Worm (Caenorhabditis elegans) whole organism, L3 larva: ENCODE data around the gene cyp-13B2.

ENCODE experiments used
- R02D3.7 ChIP-seq: fragments of 150-350 bp; optimal IDR thresholded peaks from 2 replicates; lab custom pipeline; 2014; ENCODE audit warnings: missing biosample characterization, missing genetic modification characterization
- ZK546.5 ChIP-seq: sonication (generic microtip); optimal IDR thresholded peaks from 2 replicates; lab custom pipeline; 2017; ENCODE audit warnings: missing biosample characterization, missing genetic modification characterization
- aly-2 ChIP-seq: fragments of 150-350 bp; optimal IDR thresholded peaks from 2 replicates; lab custom pipeline; 2014; ENCODE audit warnings: missing biosample characterization, missing genetic modification characterization
- ama-1 ChIP-seq: fragments of 150-350 bp; optimal IDR thresholded peaks from 2 replicates; lab custom pipeline; 2018
- ceh-28 ChIP-seq: fragments of 150-350 bp; optimal IDR thresholded peaks from 2 replicates; lab custom pipeline; 2014; ENCODE audit warnings: missing biosample characterization, missing genetic modification reagents, missing genetic modification characterization
- ceh-9 ChIP-seq: sonication (generic microtip); optimal IDR thresholded peaks from 2 replicates; lab custom pipeline; 2018; ENCODE audit warnings: missing biosample characterization, missing genetic modification characterization
- daf-12 ChIP-seq: fragments of 150-350 bp; optimal IDR thresholded peaks from 2 replicates; lab custom pipeline; 2014; ENCODE audit warnings: missing biosample characterization, missing genetic modification reagents, missing genetic modification characterization
- egl-5 ChIP-seq: fragments of 150-350 bp; optimal IDR thresholded peaks from 2 replicates; lab custom pipeline; 2017; ENCODE audit warnings: missing biosample characterization, missing genetic modification reagents, missing genetic modification characterization, inconsistent platforms
- elt-1 ChIP-seq: fragments of 150-350 bp; optimal IDR thresholded peaks from 2 replicates; lab custom pipeline; 2014; ENCODE audit warnings: missing biosample characterization, missing genetic modification characterization
- elt-2 ChIP-seq: sonication (generic microtip); optimal IDR thresholded peaks from 2 replicates; lab custom pipeline; 2016; ENCODE audit warnings: missing genetic modification reagents, mild to moderate bottlenecking, missing genetic modification characterization, missing compliant biosample characterization
- elt-3 ChIP-seq, 3 experiments: fragments of 150-350 bp in 1 of 3; sonication (generic microtip) in 2 of 3; optimal IDR thresholded peaks; 2 replicates in 2 of 3; 4 replicates in 1 of 3; lab custom pipeline; 2014 to 2017; ENCODE audit warnings: missing biosample characterization in 3 of 3, missing genetic modification characterization in 3 of 3
- lin-39 ChIP-seq: fragments of 150-350 bp; optimal IDR thresholded peaks from 2 replicates; lab custom pipeline; 2018; ENCODE audit warnings: missing biosample characterization, missing genetic modification reagents, missing genetic modification characterization
- lsy-12 ChIP-seq: sonication (generic microtip); optimal IDR thresholded peaks from 2 replicates; lab custom pipeline; 2016; ENCODE audit warnings: mild to moderate bottlenecking, missing genetic modification characterization, missing compliant biosample characterization
- mdl-1 ChIP-seq: fragments of 150-350 bp; optimal IDR thresholded peaks from 2 replicates; lab custom pipeline; 2014; ENCODE audit warnings: missing biosample characterization, missing genetic modification characterization
- mml-1 ChIP-seq: fragments of 150-350 bp; sonication (generic microtip); optimal IDR thresholded peaks from 3 replicates; lab custom pipeline; 2014; ENCODE audit warnings: missing biosample characterization, missing genetic modification characterization
- nfya-1 ChIP-seq: sonication (generic microtip); optimal IDR thresholded peaks from 2 replicates; lab custom pipeline; 2017; ENCODE audit warnings: missing genetic modification characterization, mild to moderate bottlenecking, missing compliant biosample characterization, antibody characterized with exemption, moderate library complexity; ENCODE audit not compliant: insufficient read depth
- nhr-11 ChIP-seq: fragments of 150-350 bp; optimal IDR thresholded peaks from 2 replicates; lab custom pipeline; 2014; ENCODE audit warnings: missing biosample characterization, missing genetic modification characterization
- nhr-12 ChIP-seq: fragments of 150-350 bp; optimal IDR thresholded peaks from 2 replicates; lab custom pipeline; 2014; ENCODE audit warnings: missing biosample characterization, missing genetic modification characterization
- nhr-23 ChIP-seq: fragments of 150-350 bp; optimal IDR thresholded peaks from 2 replicates; lab custom pipeline; 2014; ENCODE audit warnings: missing biosample characterization, missing genetic modification reagents, missing genetic modification characterization
- nhr-237 ChIP-seq: fragments of 150-350 bp; optimal IDR thresholded peaks from 2 replicates; lab custom pipeline; 2014; ENCODE audit warnings: missing biosample characterization, missing genetic modification characterization
- nhr-28 ChIP-seq: fragments of 150-350 bp; optimal IDR thresholded peaks from 2 replicates; lab custom pipeline; 2014; ENCODE audit warnings: missing biosample characterization, missing genetic modification characterization
- nhr-43 ChIP-seq: sonication (generic microtip); optimal IDR thresholded peaks from 2 replicates; lab custom pipeline; 2016; ENCODE audit warnings: mild to moderate bottlenecking, missing genetic modification characterization, missing compliant biosample characterization; ENCODE audit not compliant: poor library complexity, severe bottlenecking
- nhr-67 ChIP-seq: fragments of 150-350 bp; optimal IDR thresholded peaks from 2 replicates; lab custom pipeline; 2014; ENCODE audit warnings: missing biosample characterization, missing genetic modification characterization
- nhr-76 ChIP-seq: fragments of 150-350 bp; sonication (generic microtip); optimal IDR thresholded peaks from 5 replicates; lab custom pipeline; 2014; ENCODE audit warnings: missing biosample characterization, missing genetic modification characterization
- pha-4 ChIP-seq: fragments of 150-350 bp; optimal IDR thresholded peaks from 2 replicates; lab custom pipeline; 2014; ENCODE audit warnings: missing biosample characterization, missing genetic modification reagents, missing genetic modification characterization
- sea-2 ChIP-seq: fragments of 150-350 bp; sonication (generic microtip); optimal IDR thresholded peaks from 4 replicates; lab custom pipeline; 2014; ENCODE audit warnings: missing biosample characterization, missing genetic modification reagents, missing genetic modification characterization
- tbx-2 ChIP-seq: sonication (generic microtip); optimal IDR thresholded peaks from 2 replicates; lab custom pipeline; 2016; ENCODE audit warnings: mild to moderate bottlenecking, missing genetic modification characterization, missing compliant biosample characterization
- unc-62 ChIP-seq: fragments of 150-350 bp; sonication (generic microtip); optimal IDR thresholded peaks from 4 replicates; lab custom pipeline; 2014; ENCODE audit warnings: missing biosample characterization, missing genetic modification reagents, missing genetic modification characterization
- zag-1 ChIP-seq: fragments of 150-350 bp; optimal IDR thresholded peaks from 2 replicates; lab custom pipeline; 2014; ENCODE audit warnings: missing biosample characterization, missing genetic modification characterization
- ztf-11 ChIP-seq: fragments of 150-350 bp; optimal IDR thresholded peaks from 2 replicates; lab custom pipeline; 2014; ENCODE audit warnings: missing biosample characterization, missing genetic modification characterization
- ztf-4 ChIP-seq: fragments of 150-350 bp; optimal IDR thresholded peaks from 2 replicates; lab custom pipeline; 2014; ENCODE audit warnings: missing biosample characterization, missing genetic modification characterization

Gene cyp-13B2

DNA sequence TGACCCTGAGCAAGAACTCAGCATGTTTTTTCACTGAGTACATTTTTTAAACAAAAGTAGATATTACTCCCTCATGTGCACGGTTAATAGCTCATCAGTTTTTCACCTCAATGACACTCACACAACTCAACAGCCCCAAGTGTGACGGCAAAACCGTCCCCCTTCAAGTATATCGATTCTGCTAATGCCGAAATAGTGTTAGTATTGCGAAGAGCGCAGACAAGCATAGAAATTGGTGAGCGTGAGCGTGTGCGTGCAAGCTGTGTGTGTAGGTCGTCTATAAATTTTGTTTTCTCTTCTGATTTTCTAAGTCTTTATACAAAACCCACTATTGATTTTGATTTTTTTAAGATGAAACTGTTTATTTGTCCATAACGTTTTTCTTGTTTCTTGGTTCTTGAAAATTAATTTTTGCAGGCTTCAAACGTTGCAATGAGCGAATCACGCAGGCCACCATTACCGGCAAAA lies 13.0 kb downstream of the cyp-13B2 start, which contains the start of gene K04C1.2 (continued):
- TF ChIP-seq ceh-9 (tag; lab: Kevin White, UChicago) (no peak), zag-1 (tag; lab: Kevin White, UChicago) (no peak), lin-39 (tag; lab: Kevin White, UChicago) (peak; percentile 42), pha-4 (peak; percentile 75), nhr-43 (no peak), nhr-67 (no peak), egl-5 (tag; lab: Kevin White, UChicago) (no peak), nfya-1 (tag; lab: Kevin White, UChicago) (peak; percentile 50), nhr-12 (tag; lab: Kevin White, UChicago) (no peak), ama-1 (lab: Kevin White, UChicago) (no peak), elt-1 (tag; lab: Kevin White, UChicago) (no peak), nhr-28 (tag; lab: Kevin White, UChicago) (no peak), elt-2 (tag; lab: Kevin White, UChicago) (peak; percentile 58), tbx-2 (tag; lab: Kevin White, UChicago) (no peak)

ce11 chrX:14240205-14240604 lies 14.8 kb downstream of the cyp-13B2 start:
- TF ChIP-seq nhr-237 (tag; lab: Kevin White, UChicago), result no peak
- no peak for TF ChIP-seq daf-12
- TF ChIP-seq lin-39 (tag; lab: Kevin White, UChicago), result no peak

ce11 chrX:14241531-14241930 lies 16.2 kb downstream of the cyp-13B2 start:
- TF ChIP-seq nhr-12 (tag; lab: Kevin White, UChicago) (no peak), tbx-2 (tag; lab: Kevin White, UChicago) (no peak), nhr-67 (no peak), mdl-1 (tag; lab: Kevin White, UChicago) (no peak), egl-5 (tag; lab: Kevin White, UChicago) (no peak), elt-1 (tag; lab: Kevin White, UChicago) (no peak), ztf-11 (no peak), sea-2 (GFP tag; lab: Kevin White, UChicago) (no peak), elt-3 (tag; optimal IDR thresholded peaks at IDR 0.05; lab: Kevin White, UChicago) (no peak), unc-62 (GFP tag; lab: Kevin White, UChicago) (no peak), nhr-23 (tag; lab: Kevin White, UChicago) (no peak), mml-1 (tag; lab: Kevin White, UChicago) (no peak), nhr-76 (tag; lab: Kevin White, UChicago) (no peak), nhr-11 (tag; lab: Kevin White, UChicago) (no peak), ZK546.5 (tag; lab: Kevin White, UChicago) (no peak)
- TF ChIP-seq, all 47 proteins: peak for 0

- TF ChIP-seq ztf-11 (no peak), aly-2 (no peak), nfya-1 (tag; lab: Kevin White, UChicago) (no peak), elt-2 (tag; lab: Kevin White, UChicago) (peak; percentile 3), nhr-28 (tag; lab: Kevin White, UChicago) (no peak), nhr-76 (tag; lab: Kevin White, UChicago) (no peak)
Measured at ce11 chrX:14243345-14243961, 18.1 kb downstream of the cyp-13B2 start, which contains the start of gene K04C1.3. TSS of gene K04C1.3 (minus strand) at chrX:14243395.

ce11 chrX:14244493-14244892 lies 19.1 kb downstream of the cyp-13B2 start:
- TF ChIP-seq lin-39 (tag; lab: Kevin White, UChicago) (no peak), lsy-12 (tag; lab: Kevin White, UChicago) (no peak), elt-2 (tag; lab: Kevin White, UChicago) (peak; percentile 21)

ce11 chrX:14246518-14246917 lies 21.1 kb downstream of the cyp-13B2 start, which contains the start of gene mlc-6:
TSS of gene mlc-6 (minus strand) at chrX:14246618.
- no peak for TF ChIP-seq nhr-12 (tag; lab: Kevin White, UChicago)
- no peak for TF ChIP-seq ztf-4 (tag; lab: Kevin White, UChicago)
- no peak for TF ChIP-seq elt-2 (tag; lab: Kevin White, UChicago)
- no peak for TF ChIP-seq ZK546.5 (tag; lab: Kevin White, UChicago)
- no peak for TF ChIP-seq pha-4
- TF ChIP-seq ceh-28 (tag; lab: Kevin White, UChicago), result no peak
- no peak for TF ChIP-seq nhr-43
- no peak for TF ChIP-seq nhr-11 (tag; lab: Kevin White, UChicago)
- TF ChIP-seq unc-62 (GFP tag; lab: Kevin White, UChicago), result no peak
- TF ChIP-seq daf-12, result no peak
- no peak for TF ChIP-seq R02D3.7 (tag; lab: Kevin White, UChicago)
- no peak for TF ChIP-seq nfya-1 (tag; lab: Kevin White, UChicago)
- TF ChIP-seq nhr-76 (tag; lab: Kevin White, UChicago), result no peak
